Worm (Caenorhabditis elegans): ENCODE results near the gene cht-2.

Gene cht-2

DNA sequence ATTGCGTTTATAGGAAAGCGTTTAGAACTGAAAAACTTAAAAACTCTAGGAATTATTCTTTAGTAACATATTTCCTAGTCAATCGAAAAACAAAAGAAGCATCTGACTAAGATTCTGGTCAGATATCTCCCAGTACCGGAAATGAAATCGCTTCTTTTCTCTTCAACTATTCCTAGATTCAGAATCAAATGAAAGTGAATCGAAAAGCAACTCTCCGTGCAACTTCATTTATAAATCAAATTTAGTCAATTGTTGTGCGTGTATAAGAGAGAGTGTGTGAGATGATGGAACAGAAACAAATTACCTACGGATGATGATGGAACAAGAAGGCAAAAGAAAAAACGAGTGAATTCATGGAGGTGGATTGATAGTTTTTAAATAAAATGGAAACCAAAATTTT lies 38.5 kb downstream of the cht-2 start:
- TF ChIP-seq npax-4 (tag; optimal IDR thresholded peaks at IDR 0.05), result no peak
- no peak for TF ChIP-seq hlh-15 (tag; optimal IDR thresholded peaks at IDR 0.05)
- TF ChIP-seq ceh-34 (tag; optimal IDR thresholded peaks at IDR 0.05), result no peak
- no peak for TF ChIP-seq ceh-6 (GFP tag; optimal IDR thresholded peaks at IDR 0.05)
- no peak for TF ChIP-seq pat-9 (tag; optimal IDR thresholded peaks at IDR 0.05)
- no peak for TF ChIP-seq sdc-2 (tag; optimal IDR thresholded peaks at IDR 0.05)
- TF ChIP-seq ets-4 (tag; optimal IDR thresholded peaks at IDR 0.05), result no peak
- no peak for TF ChIP-seq ceh-2 (tag; optimal IDR thresholded peaks at IDR 0.05)
- peak; percentile 97 for TF ChIP-seq unc-42 (tag; optimal IDR thresholded peaks at IDR 0.05)
- TF ChIP-seq fkh-10 (GFP tag; optimal IDR thresholded peaks at IDR 0.05), result peak; percentile 14
- no peak for TF ChIP-seq elt-2 (tag; optimal IDR thresholded peaks at IDR 0.05)
- no peak for TF ChIP-seq ceh-31 (tag; optimal IDR thresholded peaks at IDR 0.05)

DNA sequence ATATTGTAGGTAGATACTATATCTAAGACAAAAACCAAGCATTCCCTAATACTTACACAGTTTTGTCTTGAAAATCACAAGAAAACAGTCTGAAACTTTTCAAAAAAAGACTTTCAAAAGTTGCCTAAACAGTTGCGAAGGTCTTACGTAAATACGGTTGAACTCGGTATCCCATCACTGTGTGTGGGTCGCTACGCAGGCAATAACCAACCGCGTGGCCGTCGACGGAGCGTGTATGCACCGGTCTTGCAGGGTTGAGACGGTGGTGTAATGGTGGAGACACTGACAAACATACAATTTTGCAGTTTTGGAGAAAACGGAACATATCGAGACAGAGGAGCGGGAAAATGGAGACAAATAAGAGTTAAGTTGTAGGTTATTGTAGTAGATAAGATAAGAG lies 40.5 kb downstream of the cht-2 start, which contains the start of gene iff-2:
iff-2 (minus strand) TSS at position 141 of the 400 bp plus-strand sequence.
- TF ChIP-seq ceh-34 (tag; optimal IDR thresholded peaks at IDR 0.05) (peak; percentile 96), zip-5 (tag; optimal IDR thresholded peaks at IDR 0.05) (no peak), elt-4 (tag; optimal IDR thresholded peaks at IDR 0.05) (no peak), ttx-3 (tag; optimal IDR thresholded peaks at IDR 0.05) (peak; percentile 37), ceh-48 (tag; optimal IDR thresholded peaks at IDR 0.05) (peak; percentile 49), ceh-31 (tag; optimal IDR thresholded peaks at IDR 0.05) (peak; percentile 95), pat-9 (tag; optimal IDR thresholded peaks at IDR 0.05) (peak; percentile 72), npax-4 (tag; optimal IDR thresholded peaks at IDR 0.05) (no peak), hlh-30 (tag; optimal IDR thresholded peaks at IDR 0.05; ENCODE audit: insufficient read depth) (peak; percentile 100), unc-3 (GFP tag; conservative IDR thresholded peaks at IDR 0.05) (peak; percentile 43; the same call in 1 of the 2 replicates), unc-3 (tag; optimal IDR thresholded peaks at IDR 0.05) (peak; percentile 48), pax-1 (tag; optimal IDR thresholded peaks at IDR 0.05) (peak; percentile 83), hlh-6 (tag; optimal IDR thresholded peaks at IDR 0.05) (peak; percentile 28), ahr-1 (tag; optimal IDR thresholded peaks at IDR 0.05) (no peak), pros-1 (tag; optimal IDR thresholded peaks at IDR 0.05) (peak; percentile 96), eyg-1 (tag; optimal IDR thresholded peaks at IDR 0.05) (no peak), pqm-1 (tag; optimal IDR thresholded peaks at IDR 0.05) (peak; percentile 73), elt-2 (tag; optimal IDR thresholded peaks at IDR 0.05) (peak; percentile 91), tbx-2 (tag; optimal IDR thresholded peaks at IDR 0.05) (peak; percentile 97), gmeb-2 (tag; optimal IDR thresholded peaks at IDR 0.05) (no peak), K09A11.1 (tag; optimal IDR thresholded peaks at IDR 0.05; ENCODE audit: insufficient read depth) (peak; percentile 80), ama-1 (optimal IDR thresholded peaks at IDR 0.05) (peak; percentile 51), pha-4 (tag; optimal IDR thresholded peaks at IDR 0.05) (no peak), lin-11 (tag; optimal IDR thresholded peaks at IDR 0.05) (peak; percentile 13), fkh-10 (GFP tag; optimal IDR thresholded peaks at IDR 0.05) (peak; percentile 59), ceh-30 (tag; optimal IDR thresholded peaks at IDR 0.05) (peak; percentile 39), ceh-24 (tag; optimal IDR thresholded peaks at IDR 0.05) (no peak), Y22D7AL.16 (tag; optimal IDR thresholded peaks at IDR 0.05) (no peak), ets-4 (tag; optimal IDR thresholded peaks at IDR 0.05) (peak; percentile 89), ceh-18 (tag; optimal IDR thresholded peaks at IDR 0.05) (peak; percentile 99), C38D4.7 (GFP tag; optimal IDR thresholded peaks at IDR 0.05) (peak; percentile 18), F13H6.1 (tag; optimal IDR thresholded peaks at IDR 0.05) (peak; percentile 66), unc-42 (tag; optimal IDR thresholded peaks at IDR 0.05) (peak; percentile 93), dmd-4 (tag; optimal IDR thresholded peaks at IDR 0.05; ENCODE audit: borderline replicate concordance) (peak; percentile 1), unc-55 (GFP tag; optimal IDR thresholded peaks at IDR 0.05) (peak; percentile 86), nfya-1 (tag; optimal IDR thresholded peaks at IDR 0.05) (peak; percentile 97), fkh-6 (tag; optimal IDR thresholded peaks at IDR 0.05) (peak; percentile 68), syd-9 (tag; optimal IDR thresholded peaks at IDR 0.05) (peak; percentile 83), unc-86 (tag; optimal IDR thresholded peaks at IDR 0.05) (peak; percentile 76), ceh-6 (GFP tag; optimal IDR thresholded peaks at IDR 0.05) (peak; percentile 56), ref-2 (tag; optimal IDR thresholded peaks at IDR 0.05) (peak; percentile 97), ceh-22 (tag; optimal IDR thresholded peaks at IDR 0.05) (peak; percentile 67), ceh-19 (GFP tag; optimal IDR thresholded peaks at IDR 0.05) (peak; percentile 62), pag-3 (tag; optimal IDR thresholded peaks at IDR 0.05; ENCODE audit: borderline replicate concordance) (no peak), ztf-16 (tag; optimal IDR thresholded peaks at IDR 0.05) (peak; percentile 83), ceh-2 (tag; optimal IDR thresholded peaks at IDR 0.05) (peak; percentile 76), hlh-15 (tag; optimal IDR thresholded peaks at IDR 0.05) (no peak), sox-2 (GFP tag; IDR thresholded peaks at IDR 0.05) (peak; percentile 39; the same call in 1 of the 2 replicates), odd-2 (tag; optimal IDR thresholded peaks at IDR 0.05) (peak; percentile 41)

All from whole organism, late embryonic.